Fruit fly (Drosophila melanogaster) whole organism, embryonic: ENCODE measurements around the gene dod.

Experiments
- Abd-B ChIP-seq: fragments of 200-800 bp; sonication (Bioruptor generic); optimal IDR thresholded peaks from 2 replicates; lab custom pipeline; 2018; ENCODE audit warnings: missing biosample characterization, mild to moderate bottlenecking, missing genetic modification characterization, moderate library complexity
- B-H1 ChIP-seq: fragments of 200-800 bp; sonication (Bioruptor generic); IDR thresholded peaks from 3 replicates; pipeline ENCODE4 v1.3.6; 2022; ENCODE audit warnings: missing biosample characterization, missing genetic modification characterization
- BEAF-32 ChIP-seq: fragments of 200-800 bp; sonication (Bioruptor generic); optimal IDR thresholded peaks from 3 replicates; lab custom pipeline; 2017; ENCODE audit warnings: missing biosample characterization, missing genetic modification characterization, mild to moderate bottlenecking, moderate library complexity, missing genetic modification reagents
- CG10209 ChIP-seq: fragments of 200-800 bp; sonication (Bioruptor generic); optimal IDR thresholded peaks from 3 replicates; lab custom pipeline; 2017; ENCODE audit warnings: missing biosample characterization, mild to moderate bottlenecking, missing genetic modification characterization, missing genetic modification reagents
- CG10565 ChIP-seq: fragments of 200-800 bp; sonication (Bioruptor generic); optimal IDR thresholded peaks from 3 replicates; lab custom pipeline; 2016; ENCODE audit warnings: missing biosample characterization, mild to moderate bottlenecking, missing genetic modification characterization
- CG10959 ChIP-seq: fragments of 200-800 bp; sonication (Bioruptor generic); IDR thresholded peaks from 2 replicates; pipeline ENCODE4 v1.3.6; 2022; ENCODE audit warnings: missing biosample characterization, missing genetic modification characterization
- CG11560 ChIP-seq: fragments of 200-800 bp; sonication (Bioruptor generic); IDR thresholded peaks from 3 replicates; pipeline ENCODE4 v1.3.6; 2022; ENCODE audit warnings: missing biosample characterization, missing genetic modification characterization
- CG11696 ChIP-seq: fragments of 200-800 bp; sonication (Bioruptor generic); IDR thresholded peaks from 2 replicates; pipeline ENCODE4 v1.3.6; 2022; ENCODE audit warnings: missing biosample characterization, missing genetic modification characterization
- CG12104 ChIP-seq: fragments of 200-800 bp; sonication (Bioruptor generic); optimal IDR thresholded peaks from 3 replicates; lab custom pipeline; 2016; ENCODE audit warnings: missing biosample characterization, missing genetic modification characterization
- CG15011 ChIP-seq: fragments of 200-800 bp; sonication (Bioruptor generic); optimal IDR thresholded peaks from 3 replicates; lab custom pipeline; 2018; ENCODE audit warnings: missing biosample characterization, mild to moderate bottlenecking, missing genetic modification characterization
- CG15073 ChIP-seq: fragments of 200-800 bp; sonication (Bioruptor generic); optimal IDR thresholded peaks from 2 replicates; lab custom pipeline; 2016; ENCODE audit warnings: missing biosample characterization, missing genetic modification characterization
- CG15479 ChIP-seq: fragments of 200-800 bp; sonication (Bioruptor generic); optimal IDR thresholded peaks from 3 replicates; lab custom pipeline; 2019; ENCODE audit warnings: missing biosample characterization, mild to moderate bottlenecking, missing genetic modification characterization, moderate library complexity
- CG1603 ChIP-seq: fragments of 200-800 bp; sonication (Bioruptor generic); optimal IDR thresholded peaks from 2 replicates; lab custom pipeline; 2019; ENCODE audit warnings: missing biosample characterization, mild to moderate bottlenecking, missing genetic modification characterization, moderate library complexity
- CG1792 ChIP-seq: fragments of 200-800 bp; sonication (Bioruptor generic); optimal IDR thresholded peaks from 2 replicates; lab custom pipeline; 2016; ENCODE audit warnings: missing biosample characterization, missing genetic modification characterization
- CG30403 ChIP-seq: fragments of 200-800 bp; sonication (Bioruptor generic); optimal IDR thresholded peaks from 3 replicates; lab custom pipeline; 2016; ENCODE audit warnings: missing biosample characterization, missing genetic modification characterization
- CG32772 ChIP-seq: fragments of 200-800 bp; sonication (Bioruptor generic); IDR thresholded peaks from 2 replicates; pipeline ENCODE4 v1.3.6; 2022; ENCODE audit warnings: missing biosample characterization, missing genetic modification characterization
- CG33557 ChIP-seq: fragments of 200-800 bp; sonication (Bioruptor generic); optimal IDR thresholded peaks from 2 replicates; lab custom pipeline; 2019; ENCODE audit warnings: missing biosample characterization, mild to moderate bottlenecking, missing genetic modification characterization, moderate library complexity
- CG4617 ChIP-seq: fragments of 200-800 bp; sonication (Bioruptor generic); optimal IDR thresholded peaks from 3 replicates; lab custom pipeline; 2016; ENCODE audit warnings: missing biosample characterization, missing genetic modification characterization, borderline replicate concordance
- CG6765 ChIP-seq: fragments of 200-800 bp; sonication (Bioruptor generic); optimal IDR thresholded peaks from 3 replicates; lab custom pipeline; 2017; ENCODE audit warnings: missing biosample characterization, mild to moderate bottlenecking, missing genetic modification characterization
- CG6854 ChIP-seq: fragments of 200-800 bp; sonication (Bioruptor generic); optimal IDR thresholded peaks from 3 replicates; lab custom pipeline; 2017; ENCODE audit warnings: missing biosample characterization, mild to moderate bottlenecking, missing genetic modification characterization
- CG7271 ChIP-seq: fragments of 200-800 bp; sonication (Bioruptor generic); optimal IDR thresholded peaks from 2 replicates; lab custom pipeline; 2018; ENCODE audit warnings: missing biosample characterization, mild to moderate bottlenecking, missing genetic modification characterization, moderate library complexity
- CG9215 ChIP-seq: fragments of 200-800 bp; sonication (Bioruptor generic); IDR thresholded peaks from 2 replicates; pipeline ENCODE4 v1.3.6; 2022; ENCODE audit warnings: missing biosample characterization, missing genetic modification characterization
- Camta ChIP-seq: fragments of 200-800 bp; sonication (Bioruptor generic); optimal IDR thresholded peaks from 2 replicates; lab custom pipeline; 2016; ENCODE audit warnings: missing biosample characterization, missing genetic modification characterization
- D ChIP-seq, 2 experiments: fragments of 200-800 bp in 1 of 2; fragments of >200 bp in 1 of 2; sonication (Bioruptor generic) in 1 of 2; optimal IDR thresholded peaks; 2 replicates in 1 of 2; 3 replicates in 1 of 2; lab custom pipeline; 2017; ENCODE audit warnings: mild to moderate bottlenecking in 1 of 2, missing biosample characterization in 1 of 2, missing genetic modification characterization in 1 of 2, missing genetic modification reagents in 1 of 2
- ERR ChIP-seq: fragments of 200-800 bp; sonication (Bioruptor generic); optimal IDR thresholded peaks from 2 replicates; lab custom pipeline; 2016; ENCODE audit warnings: missing biosample characterization, missing genetic modification characterization
- HmgD ChIP-seq: fragments of 200-800 bp; sonication (Bioruptor generic); optimal IDR thresholded peaks from 3 replicates; lab custom pipeline; 2016; ENCODE audit warnings: missing biosample characterization, missing genetic modification characterization
- NC2β ChIP-seq: fragments of 200-800 bp; sonication (Bioruptor generic); optimal IDR thresholded peaks from 2 replicates; lab custom pipeline; 2016; ENCODE audit warnings: missing biosample characterization, missing genetic modification characterization
- NFAT ChIP-seq: fragments of 200-800 bp; sonication (Bioruptor generic); IDR thresholded peaks from 2 replicates; pipeline ENCODE4 v1.3.6; 2022; ENCODE audit warnings: missing biosample characterization, missing genetic modification characterization
- Nf-YB ChIP-seq: fragments of 200-800 bp; sonication (Bioruptor generic); optimal IDR thresholded peaks from 3 replicates; lab custom pipeline; 2019; ENCODE audit warnings: missing biosample characterization, mild to moderate bottlenecking, missing genetic modification characterization, moderate library complexity
- NfI ChIP-seq: fragments of 200-800 bp; sonication (Bioruptor generic); optimal IDR thresholded peaks from 3 replicates; lab custom pipeline; 2018; ENCODE audit warnings: missing biosample characterization, mild to moderate bottlenecking, missing genetic modification characterization, moderate library complexity
- Taf1 ChIP-seq: fragments of 200-800 bp; sonication (Bioruptor generic); IDR thresholded peaks from 2 replicates; pipeline ENCODE4 v1.3.6; 2022; ENCODE audit warnings: missing biosample characterization, missing genetic modification characterization
- aop ChIP-seq: fragments of 200-800 bp; sonication (Bioruptor generic); IDR thresholded peaks from 2 replicates; pipeline ENCODE4 v1.3.6; 2022; ENCODE audit warnings: missing biosample characterization, missing genetic modification characterization
- ato ChIP-seq: fragments of 200-800 bp; sonication (Bioruptor generic); IDR thresholded peaks from 2 replicates; pipeline ENCODE4 v1.3.6; 2022; ENCODE audit warnings: missing biosample characterization, missing genetic modification characterization; ENCODE audit not compliant: partially characterized antibody
- corto ChIP-seq: fragments of 200-800 bp; sonication (Bioruptor generic); optimal IDR thresholded peaks from 2 replicates; lab custom pipeline; 2016; ENCODE audit warnings: missing biosample characterization, mild to moderate bottlenecking, missing genetic modification characterization, moderate library complexity
- gsb ChIP-seq: fragments of 200-800 bp; sonication (Bioruptor generic); IDR thresholded peaks from 2 replicates; pipeline ENCODE4 v1.3.6; 2022; ENCODE audit warnings: missing biosample characterization, missing genetic modification characterization
- hth ChIP-seq: fragments of >200 bp; optimal IDR thresholded peaks from 2 replicates; lab custom pipeline; 2017; ENCODE audit warnings: inconsistent platforms
- kah ChIP-seq: fragments of 200-800 bp; sonication (Bioruptor generic); optimal IDR thresholded peaks from 2 replicates; lab custom pipeline; 2018; ENCODE audit warnings: missing biosample characterization, mild to moderate bottlenecking, missing genetic modification characterization
- kay ChIP-seq: fragments of 200-800 bp; sonication (Bioruptor generic); optimal IDR thresholded peaks from 2 replicates; lab custom pipeline; 2016; ENCODE audit warnings: missing biosample characterization, missing genetic modification characterization
- mam ChIP-seq: fragments of 200-800 bp; sonication (Bioruptor generic); optimal IDR thresholded peaks from 3 replicates; lab custom pipeline; 2016; ENCODE audit warnings: missing biosample characterization, missing genetic modification characterization
- nerfin-1 ChIP-seq: fragments of 200-800 bp; sonication (Bioruptor generic); optimal IDR thresholded peaks from 3 replicates; lab custom pipeline; 2019; ENCODE audit warnings: missing biosample characterization, mild to moderate bottlenecking, missing genetic modification characterization, moderate library complexity
- otp ChIP-seq: fragments of 200-800 bp; sonication (Bioruptor generic); IDR thresholded peaks from 3 replicates; pipeline ENCODE4, ENCODE4 v1.3.6; 2022; ENCODE audit warnings: missing biosample characterization, missing genetic modification characterization
- pnt ChIP-seq: fragments of 200-800 bp; sonication (Bioruptor generic); optimal IDR thresholded peaks from 3 replicates; lab custom pipeline; 2016; ENCODE audit warnings: missing biosample characterization, missing genetic modification characterization
- ro ChIP-seq: fragments of 200-800 bp; sonication (Bioruptor generic); IDR thresholded peaks from 2 replicates; pipeline ENCODE4 v1.3.6; 2022; ENCODE audit warnings: missing biosample characterization, missing genetic modification characterization
- tgo ChIP-seq: fragments of 200-800 bp; sonication (Bioruptor generic); IDR thresholded peaks from 3 replicates; pipeline ENCODE4 v1.3.6; 2022; ENCODE audit warnings: missing biosample characterization, missing genetic modification characterization
- toy ChIP-seq: fragments of 200-800 bp; sonication (Bioruptor generic); IDR thresholded peaks from 2 replicates; pipeline ENCODE4 v1.3.6; 2022; ENCODE audit warnings: missing biosample characterization, missing genetic modification characterization
- twi ChIP-seq: fragments of 200-800 bp; optimal IDR thresholded peaks from 2 replicates; lab custom pipeline; 2019; ENCODE audit warnings: missing biosample characterization, mild to moderate bottlenecking, missing genetic modification characterization, moderate library complexity
- tx ChIP-seq: fragments of 200-800 bp; sonication (Bioruptor generic); optimal IDR thresholded peaks from 2 replicates; lab custom pipeline; 2016; ENCODE audit warnings: missing biosample characterization, missing genetic modification characterization
- unc-4 ChIP-seq: fragments of 200-800 bp; sonication (Bioruptor generic); IDR thresholded peaks from 2 replicates; pipeline ENCODE4 v1.3.6; 2022; ENCODE audit warnings: missing biosample characterization, missing genetic modification characterization; ENCODE audit not compliant: partially characterized antibody
- wek ChIP-seq: fragments of 200-800 bp; sonication (Bioruptor generic); optimal IDR thresholded peaks from 3 replicates; lab custom pipeline; 2018; ENCODE audit warnings: missing biosample characterization, mild to moderate bottlenecking, missing genetic modification characterization, moderate library complexity

Gene dod

DNA sequence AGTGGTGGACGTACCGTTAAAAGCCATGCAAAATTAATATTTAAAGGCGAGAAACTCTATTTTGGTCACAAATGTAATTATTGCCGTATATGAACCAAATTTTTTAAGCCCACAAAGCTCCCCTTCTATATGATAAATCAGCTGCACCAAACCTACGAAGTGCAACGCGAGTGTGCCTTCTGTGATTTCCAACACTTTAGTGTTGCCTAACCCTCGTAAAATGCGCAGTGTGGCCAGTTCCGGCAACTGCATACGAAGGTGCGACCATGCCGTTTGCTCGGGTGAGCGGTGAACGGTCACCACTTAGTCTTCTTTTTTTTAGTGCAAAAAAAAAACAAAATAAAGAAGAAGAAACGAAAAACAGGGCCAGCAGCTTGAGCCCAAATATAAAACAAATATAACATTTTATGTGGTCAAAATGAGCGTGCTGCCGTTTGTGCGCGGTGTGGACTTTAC is 5.7 kb upstream of the dod start, which contains the start of the genes tty and fliI (continued):
- TF ChIP-seq hth (no peak), BEAF-32 (GFP tag; lab: Kevin White, UChicago) (peak; percentile 52), CG6765 (GFP tag; lab: Kevin White, UChicago) (peak; percentile 11), toy (GFP tag; lab: Robert Waterston, UW) (0 out of 2 replicates have a peak, but pooled peaks have one; percentile 53), twi (tag; lab: Kevin White, UChicago) (peak; percentile 41), CG10209 (GFP tag; lab: Kevin White, UChicago) (peak; percentile 82), unc-4 (GFP tag; lab: Robert Waterston, UW) (no peak), CG11696 (GFP tag; lab: Robert Waterston, UW) (peak; percentile 98), CG12104 (GFP tag; lab: Kevin White, UChicago) (peak; percentile 72), kay (GFP tag; lab: Kevin White, UChicago) (peak; percentile 50), gsb (GFP tag; lab: Robert Waterston, UW) (peak; percentile 75), wek (peak; percentile 33), CG6854 (GFP tag; lab: Kevin White, UChicago) (peak; percentile 26), otp (GFP tag; lab: Robert Waterston, UW) (peak; percentile 84)

DNA sequence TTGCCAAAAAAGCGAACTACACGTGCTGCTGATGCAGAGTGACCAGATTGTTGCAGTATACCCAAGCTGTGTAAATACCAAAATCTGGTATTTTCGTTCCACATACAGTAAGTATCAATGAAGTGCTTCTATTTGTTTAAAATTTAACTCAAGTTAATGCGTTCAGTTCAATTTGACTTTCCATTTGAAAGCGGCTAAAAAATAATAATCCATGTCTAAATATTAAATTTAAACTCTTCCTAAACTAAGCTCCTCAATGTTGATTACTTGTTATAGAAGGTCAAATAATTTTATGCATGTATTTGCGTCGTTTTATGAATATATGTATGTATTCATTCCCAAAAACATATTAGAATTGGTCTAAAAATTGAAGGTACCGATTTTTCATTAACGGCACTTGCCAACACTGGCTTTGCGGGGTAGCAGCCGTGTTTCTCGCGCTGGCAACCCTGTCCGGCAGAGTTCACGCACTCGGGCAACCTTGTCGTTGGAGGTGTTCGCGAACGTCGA is 4.7 kb downstream of the dod start, which contains the start of the genes peng and sol:
Gene peng, minus strand, starts transcription at position 44 of the 510 bp plus-strand sequence.
Gene sol, plus strand, starts transcription at position 481 of the 510 bp plus-strand sequence.
- TF ChIP-seq NfI (peak; percentile 69), CG7271 (tag; lab: Kevin White, UChicago) (peak; percentile 12), CG10959 (GFP tag; lab: Robert Waterston, UW) (no peak), aop (GFP tag; lab: Robert Waterston, UW) (no peak), mam (GFP tag; lab: Kevin White, UChicago) (peak; percentile 85), corto (GFP tag; lab: Kevin White, UChicago) (no peak), CG15479 (GFP tag; lab: Kevin White, UChicago) (no peak), CG30403 (GFP tag; lab: Kevin White, UChicago) (peak; percentile 87), CG10565 (GFP tag; lab: Kevin White, UChicago) (no peak), CG15073 (GFP tag; lab: Kevin White, UChicago) (no peak), tgo (GFP tag; lab: Robert Waterston, UW) (peak; percentile 73), D (optimal IDR thresholded peaks at IDR 0.05; lab: Kevin White, UChicago) (no peak), D (GFP tag; optimal IDR thresholded peaks at IDR 0.05; lab: Kevin White, UChicago) (peak; percentile 44), tx (peak; percentile 65), CG32772 (peak; percentile 23), CG4617 (GFP tag; lab: Kevin White, UChicago) (peak; percentile 48), Camta (GFP tag; lab: Kevin White, UChicago) (peak; percentile 71), Taf1 (no peak), nerfin-1 (peak; percentile 45), HmgD (GFP tag; lab: Kevin White, UChicago) (peak; percentile 35), kah (GFP tag; lab: Kevin White, UChicago) (no peak), BEAF-32 (GFP tag; lab: Kevin White, UChicago) (peak; percentile 44), ERR (GFP tag; lab: Kevin White, UChicago) (no peak), CG1603 (tag; lab: Kevin White, UChicago) (peak; percentile 42), B-H1 (GFP tag; lab: Robert Waterston, UW) (peak; percentile 46), Nf-YB (GFP tag; lab: Kevin White, UChicago) (peak; percentile 45), Abd-B (peak; percentile 72), ato (no peak), NFAT (GFP tag; lab: Robert Waterston, UW) (no peak), CG11560 (tag; lab: Robert Waterston, UW) (0 out of 3 replicates have a peak, but pooled peaks have one; percentile 43), CG15011 (GFP tag; lab: Kevin White, UChicago) (no peak), CG1792 (GFP tag; lab: Kevin White, UChicago) (peak; percentile 14), CG9215 (GFP tag; lab: Robert Waterston, UW) (peak; percentile 57), ro (GFP tag; lab: Robert Waterston, UW) (no peak), CG33557 (peak; percentile 62), pnt (GFP tag; lab: Kevin White, UChicago) (peak; percentile 59), NC2β (GFP tag; lab: Kevin White, UChicago) (peak; percentile 51)
